Fruit fly (Drosophila melanogaster): ENCODE data around the gene CG42505.

The CG42505 gene

dm6 chr3R:12010202-12010824 is 21.2 kb downstream of the CG42505 start, which contains the start of the genes KLHL18 and GCC185 (continued):
- peak; percentile 75 for TF ChIP-seq Nf-YC (tag; optimal IDR thresholded peaks at IDR 0.05)
- TF ChIP-seq fu2 (GFP tag; optimal IDR thresholded peaks at IDR 0.05), result peak; percentile 31
- peak; percentile 68 for TF ChIP-seq CG30020 (tag; optimal IDR thresholded peaks at IDR 0.05)
- no peak for TF ChIP-seq caup (GFP tag; optimal IDR thresholded peaks at IDR 0.05; ENCODE audit: severe bottlenecking)
- peak; percentile 31 for TF ChIP-seq HmgD (GFP tag; optimal IDR thresholded peaks at IDR 0.05)
- peak; percentile 76 for TF ChIP-seq CG9727 (GFP tag; optimal IDR thresholded peaks at IDR 0.05)
- no peak for TF ChIP-seq jing (GFP tag; optimal IDR thresholded peaks at IDR 0.05)
- TF ChIP-seq usp (GFP tag; optimal IDR thresholded peaks at IDR 0.05), result no peak
- TF ChIP-seq grn (GFP tag; optimal IDR thresholded peaks at IDR 0.05), result peak; percentile 32
- TF ChIP-seq CG9932 (GFP tag; IDR thresholded peaks at IDR 0.05), result peak; percentile 88
- TF ChIP-seq mirr (GFP tag; optimal IDR thresholded peaks at IDR 0.05), result no peak
- TF ChIP-seq CG2129 (GFP tag; IDR thresholded peaks at IDR 0.05; ENCODE audit: partially characterized antibody), result peak; percentile 56
- TF ChIP-seq lola (GFP tag; optimal IDR thresholded peaks at IDR 0.05), result peak in 1 of 3 experiments; percentile 81
- TF ChIP-seq CG4617 (GFP tag; optimal IDR thresholded peaks at IDR 0.05; ENCODE audit: borderline replicate concordance), result peak; percentile 80
- peak; percentile 26 to 97 for TF ChIP-seq tll (GFP tag; optimal IDR thresholded peaks at IDR 0.05)
- TF ChIP-seq CG9876 (GFP tag; optimal IDR thresholded peaks at IDR 0.05), result peak; percentile 42
- peak; percentile 61; the same call in 2 of the 3 replicates for TF ChIP-seq croc (GFP tag; conservative IDR thresholded peaks at IDR 0.05)
- TF ChIP-seq Meics (GFP tag; optimal IDR thresholded peaks at IDR 0.05), result peak; percentile 69
- TF ChIP-seq CG7928 (GFP tag; optimal IDR thresholded peaks at IDR 0.05), result peak; percentile 22
- TF ChIP-seq NC2β (GFP tag; optimal IDR thresholded peaks at IDR 0.05), result no peak
- TF ChIP-seq pros (GFP tag; optimal IDR thresholded peaks at IDR 0.05), result no peak
- peak; percentile 49 for TF ChIP-seq psq (GFP tag; optimal IDR thresholded peaks at IDR 0.05)
- TF ChIP-seq lmd (GFP tag; IDR thresholded peaks at IDR 0.05), result peak; percentile 86
- TF ChIP-seq disco-r (GFP tag; optimal IDR thresholded peaks at IDR 0.05), result no peak
- TF ChIP-seq Vsx1 (GFP tag; optimal IDR thresholded peaks at IDR 0.05), result no peak
- TF ChIP-seq jumu (GFP tag; optimal IDR thresholded peaks at IDR 0.05), result peak; percentile 66
- peak; percentile 73 for TF ChIP-seq vvl (GFP tag; IDR thresholded peaks at IDR 0.05)
- peak; percentile 52 for TF ChIP-seq ems (GFP tag; optimal IDR thresholded peaks at IDR 0.05)
- no peak for TF ChIP-seq sug (tag; optimal IDR thresholded peaks at IDR 0.05)
- TF ChIP-seq CG33557 (GFP tag; optimal IDR thresholded peaks at IDR 0.05), result peak; percentile 74
- TF ChIP-seq CG10959 (GFP tag; IDR thresholded peaks at IDR 0.05), result peak; percentile 51; the same call in 1 of the 2 replicates
- peak; percentile 45 for TF ChIP-seq Spps (tag; optimal IDR thresholded peaks at IDR 0.05)
- TF ChIP-seq Max (GFP tag; optimal IDR thresholded peaks at IDR 0.05), result peak; percentile 78
- no peak for TF ChIP-seq btn (GFP tag; optimal IDR thresholded peaks at IDR 0.05)
- no peak for TF ChIP-seq CG10321 (GFP tag; IDR thresholded peaks at IDR 0.05)
- TF ChIP-seq fd102C (GFP tag; optimal IDR thresholded peaks at IDR 0.05), result no peak
- TF ChIP-seq CG17361 (GFP tag; IDR thresholded peaks at IDR 0.05), result peak; percentile 92
- TF ChIP-seq Antp (GFP tag; optimal IDR thresholded peaks at IDR 0.05), result peak; percentile 28
- peak; percentile 81 for TF ChIP-seq sob (GFP tag; IDR thresholded peaks at IDR 0.05)
- no peak for TF ChIP-seq dati (GFP tag; IDR thresholded peaks at IDR 0.05)
- peak; percentile 49; the same call in 1 of the 3 replicates for TF ChIP-seq CG11560 (tag; IDR thresholded peaks at IDR 0.05)
- TF ChIP-seq br (optimal IDR thresholded peaks at IDR 0.05), result no peak
- TF ChIP-seq row (GFP tag; IDR thresholded peaks at IDR 0.05), result peak; percentile 98
- peak; percentile 62 for TF ChIP-seq bbx (GFP tag; IDR thresholded peaks at IDR 0.05; ENCODE audit: partially characterized antibody)
- peak; percentile 36; the same call in 1 of the 2 replicates for TF ChIP-seq Dip2 (GFP tag; IDR thresholded peaks at IDR 0.05)
- peak; percentile 49; the same call in 1 of the 2 replicates for TF ChIP-seq hbn (GFP tag; IDR thresholded peaks at IDR 0.05; ENCODE audit: partially characterized antibody)
- peak; percentile 84 for TF ChIP-seq dysf (GFP tag; IDR thresholded peaks at IDR 0.05)
- TF ChIP-seq CG6175 (GFP tag; IDR thresholded peaks at IDR 0.05), result no peak
- TF ChIP-seq E2f1 (GFP tag; IDR thresholded peaks at IDR 0.05), result peak; percentile 43; the same call in 1 of the 2 replicates
- peak; percentile 88; the same call in 2 of the 3 replicates for TF ChIP-seq Dbx (GFP tag; IDR thresholded peaks at IDR 0.05)

All from whole organism, embryonic.